Fruit fly (Drosophila melanogaster): ENCODE measurements around the gene ko.

DNA sequence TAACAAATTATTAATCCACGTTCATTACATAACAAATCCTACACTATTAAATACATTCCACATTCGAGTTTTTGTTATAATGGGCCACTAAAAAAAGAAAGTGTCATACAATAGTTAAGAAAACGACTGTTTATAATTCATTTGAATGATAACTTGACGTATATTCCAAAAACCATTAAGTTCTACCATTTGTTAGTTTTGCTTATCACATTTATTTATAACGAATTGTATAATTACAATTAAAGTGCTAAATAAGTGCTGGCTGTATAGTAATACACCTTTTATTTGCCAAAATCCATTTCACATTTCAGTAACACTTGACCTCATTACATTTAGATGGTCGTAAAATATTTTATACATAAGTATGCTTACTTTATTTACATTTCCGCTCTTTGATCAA lies 5.3 kb upstream of the ko start, which contains the start of gene CG10565:
- TF ChIP-seq psq (optimal IDR thresholded peaks at IDR 0.05) (no peak), ttk (optimal IDR thresholded peaks at IDR 0.05) (no peak), insv (optimal IDR thresholded peaks at IDR 0.05) (no peak), Myc (optimal IDR thresholded peaks at IDR 0.05) (no peak), Sin3A (optimal IDR thresholded peaks at IDR 0.05) (no peak)
